Fruit fly (Drosophila melanogaster): ENCODE results near the gene chas.

The chas gene

dm6 chrX:17624983-17625401, 73.5 kb downstream of the chas start (continued):
- TF ChIP-seq ERR (GFP tag; optimal IDR thresholded peaks at IDR 0.05) (peak; percentile 65), CrebB (tag; optimal IDR thresholded peaks at IDR 0.05) (peak; percentile 86), sens-2 (GFP tag; IDR thresholded peaks at IDR 0.05) (no peak; the same call in 1 of the 2 replicates), Bgb (GFP tag; IDR thresholded peaks at IDR 0.05; ENCODE audit: partially characterized antibody) (no peak), CG14014 (GFP tag; IDR thresholded peaks at IDR 0.05) (peak; percentile 86), CG5953 (GFP tag; IDR thresholded peaks at IDR 0.05) (peak; percentile 70; the same call in 1 of the 2 replicates), CG7357 (GFP tag; IDR thresholded peaks at IDR 0.05) (peak; percentile 67), Mad (GFP tag; optimal IDR thresholded peaks at IDR 0.05) (peak; percentile 74), TFAM (GFP tag; optimal IDR thresholded peaks at IDR 0.05) (peak; percentile 13), CG15073 (GFP tag; optimal IDR thresholded peaks at IDR 0.05) (peak; percentile 37), sqz (GFP tag; optimal IDR thresholded peaks at IDR 0.05) (peak; percentile 84), mam (GFP tag; optimal IDR thresholded peaks at IDR 0.05) (peak; percentile 84), CG7745 (tag; optimal IDR thresholded peaks at IDR 0.05) (no peak), D (optimal IDR thresholded peaks at IDR 0.05) (no peak), D (GFP tag; optimal IDR thresholded peaks at IDR 0.05) (peak; percentile 77), CG10321 (GFP tag; IDR thresholded peaks at IDR 0.05) (peak; percentile 67), Dek (tag; optimal IDR thresholded peaks at IDR 0.05) (peak; percentile 84), CG13296 (GFP tag; optimal IDR thresholded peaks at IDR 0.05) (peak; percentile 94), so (GFP tag; IDR thresholded peaks at IDR 0.05) (peak; percentile 80), gsb (GFP tag; IDR thresholded peaks at IDR 0.05) (peak; percentile 71), luna (GFP tag; optimal IDR thresholded peaks at IDR 0.05) (peak; percentile 53), dati (GFP tag; IDR thresholded peaks at IDR 0.05) (0 out of 2 replicates have a peak, but pooled peaks have one; percentile 47), danr (GFP tag; IDR thresholded peaks at IDR 0.05) (peak; percentile 72), zen2 (GFP tag; IDR thresholded peaks at IDR 0.05; ENCODE audit: partially characterized antibody) (no peak), salm (tag; optimal IDR thresholded peaks at IDR 0.05) (peak; percentile 92), lab (GFP tag; optimal IDR thresholded peaks at IDR 0.05) (peak; percentile 93), gcm2 (GFP tag; optimal IDR thresholded peaks at IDR 0.05) (peak; percentile 31), stwl (tag; optimal IDR thresholded peaks at IDR 0.05) (no peak), HLHmδ (GFP tag; optimal IDR thresholded peaks at IDR 0.05) (no peak), CG10565 (GFP tag; optimal IDR thresholded peaks at IDR 0.05) (peak; percentile 15), bsh (GFP tag; optimal IDR thresholded peaks at IDR 0.05) (peak; percentile 71 to 82), gro (GFP tag; optimal IDR thresholded peaks at IDR 0.05) (peak; percentile 81), CG2116 (GFP tag; optimal IDR thresholded peaks at IDR 0.05) (peak; percentile 40), odd (GFP tag; optimal IDR thresholded peaks at IDR 0.05) (peak; percentile 88), Ptx1 (GFP tag; IDR thresholded peaks at IDR 0.05) (peak; percentile 85), gcm (GFP tag; optimal IDR thresholded peaks at IDR 0.05) (peak; percentile 85), sisA (GFP tag; IDR thresholded peaks at IDR 0.05) (peak; percentile 69), emc (GFP tag; optimal IDR thresholded peaks at IDR 0.05) (peak; percentile 65), br (optimal IDR thresholded peaks at IDR 0.05) (no peak), Meics (GFP tag; optimal IDR thresholded peaks at IDR 0.05) (peak; percentile 92), CG12942 (GFP tag; optimal IDR thresholded peaks at IDR 0.05) (peak; percentile 65), CG2678 (tag; optimal IDR thresholded peaks at IDR 0.05) (peak; percentile 94), Aef1 (GFP tag; IDR thresholded peaks at IDR 0.05) (peak; percentile 75), D19B (GFP tag; optimal IDR thresholded peaks at IDR 0.05) (peak; percentile 80), grau (tag; optimal IDR thresholded peaks at IDR 0.05) (peak; percentile 91), Ets97D (GFP tag; optimal IDR thresholded peaks at IDR 0.05) (peak; percentile 72), CG14441 (GFP tag; IDR thresholded peaks at IDR 0.05) (peak; percentile 77), CG13894 (tag; optimal IDR thresholded peaks at IDR 0.05) (peak; percentile 78), CG17802 (tag; optimal IDR thresholded peaks at IDR 0.05) (peak; percentile 47), slp2 (GFP tag; optimal IDR thresholded peaks at IDR 0.05) (peak; percentile 81), CG1024 (GFP tag; IDR thresholded peaks at IDR 0.05) (0 out of 2 replicates have a peak, but pooled peaks have one; percentile 36), CG17568 (GFP tag; optimal IDR thresholded peaks at IDR 0.05) (peak; percentile 86)

Measured in whole organism, embryonic.